Worm (Caenorhabditis elegans) whole organism, L4/young adult: ENCODE measurements around the gene H20J04.4.

Experiments
- W03F9.2 ChIP-seq: fragments of 150-350 bp; optimal IDR thresholded peaks from 2 replicates; lab custom pipeline; 2014; ENCODE audit warnings: missing biosample characterization, missing genetic modification characterization
- dao-5 ChIP-seq: sonication (generic microtip); optimal IDR thresholded peaks from 2 replicates; lab custom pipeline; 2016; ENCODE audit warnings: missing genotype, missing genetic modification characterization, moderate library complexity, missing compliant biosample characterization
- him-1 ChIP-seq: sonication (generic microtip); optimal IDR thresholded peaks from 2 replicates; lab custom pipeline; 2016; ENCODE audit warnings: missing genotype, missing genetic modification reagents, missing genetic modification characterization, missing compliant biosample characterization

The H20J04.4 gene

ce11 chrII:4344317-4344716, 15.5 kb downstream of the H20J04.4 start:
- TF ChIP-seq dao-5: no peak
- TF ChIP-seq W03F9.2: no peak
- no peak for TF ChIP-seq him-1 (tag; lab: Kevin White, UChicago)

ce11 chrII:4350888-4351287, 22.1 kb downstream of the H20J04.4 start, which contains the start of gene H20J04.9:
Gene H20J04.9, plus strand, starts transcription at chrII:4351188.
- TF ChIP-seq W03F9.2 (no peak), him-1 (tag; lab: Kevin White, UChicago) (no peak), dao-5 (no peak)

DNA sequence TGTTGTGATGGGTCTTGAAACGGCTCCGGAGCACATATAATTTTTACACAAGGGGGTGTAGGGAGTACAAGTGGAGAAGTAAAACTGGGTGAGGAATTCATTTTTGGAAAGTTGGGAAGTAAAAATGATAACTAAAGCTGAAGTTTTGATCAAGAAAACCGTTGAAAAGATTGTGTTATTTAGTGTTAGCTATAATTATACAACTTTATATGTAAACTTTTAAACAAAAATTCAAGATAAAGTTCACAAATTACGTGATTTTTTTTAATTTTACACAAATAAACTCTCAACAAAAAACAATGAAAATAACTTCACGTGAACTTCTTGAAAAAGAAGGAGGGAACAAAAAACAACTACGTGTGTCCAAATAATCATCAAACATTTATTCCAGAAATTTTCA, 26.4 kb downstream of the H20J04.4 start, which contains the start of the genes H20J04.7 and H20J04.1:
Gene H20J04.7 (minus strand): TSS at position 101 of the 400 bp plus-strand sequence.
Gene H20J04.1 (plus strand): TSS at position 397 of the 400 bp plus-strand sequence.
- TF ChIP-seq dao-5 (no peak), W03F9.2 (no peak), him-1 (tag; lab: Kevin White, UChicago) (no peak)

ce11 chrII:4358765-4359164, 29.9 kb downstream of the H20J04.4 start, which contains the start of gene lat-2:
Gene lat-2, plus strand, starts transcription at chrII:4359065.
- TF ChIP-seq him-1 (tag; lab: Kevin White, UChicago) (no peak), dao-5 (no peak), W03F9.2 (no peak)

ce11 chrII:4359219-4359618, 30.4 kb downstream of the H20J04.4 start:
- TF ChIP-seq W03F9.2: no peak
- TF ChIP-seq dao-5: no peak
- TF ChIP-seq him-1 (tag; lab: Kevin White, UChicago): no peak

- TF ChIP-seq him-1 (tag; lab: Kevin White, UChicago) (no peak), W03F9.2 (no peak), dao-5 (no peak)
Observed at ce11 chrII:4362088-4362487, 33.3 kb downstream of the H20J04.4 start.

ce11 chrII:4367923-4368322, 39.1 kb downstream of the H20J04.4 start, which contains the start of gene try-9:
Gene try-9, plus strand, starts transcription at chrII:4368223.
- TF ChIP-seq W03F9.2 (no peak), him-1 (tag; lab: Kevin White, UChicago) (no peak), dao-5 (no peak)

DNA sequence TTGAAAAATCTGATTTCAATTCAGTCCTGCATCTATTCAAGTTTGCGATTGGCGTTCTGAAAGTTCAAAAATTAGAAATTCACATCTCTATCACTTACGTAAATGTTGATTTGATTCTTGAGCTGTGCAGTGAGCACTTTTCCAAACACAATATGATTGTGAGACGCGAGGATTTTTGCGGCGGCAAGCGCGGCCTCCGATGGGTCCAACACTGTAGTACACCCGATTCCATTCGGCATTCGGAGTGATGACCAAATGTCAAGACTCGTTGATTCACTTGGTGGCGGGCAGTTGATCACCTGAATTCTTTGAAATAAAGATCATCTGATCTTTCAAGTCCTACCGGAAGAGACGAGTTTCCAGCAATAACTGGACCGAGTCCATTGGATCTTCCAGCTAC, 40.9 kb downstream of the H20J04.4 start:
- no peak for TF ChIP-seq him-1 (tag; lab: Kevin White, UChicago)
- no peak for TF ChIP-seq W03F9.2
- no peak for TF ChIP-seq dao-5

DNA sequence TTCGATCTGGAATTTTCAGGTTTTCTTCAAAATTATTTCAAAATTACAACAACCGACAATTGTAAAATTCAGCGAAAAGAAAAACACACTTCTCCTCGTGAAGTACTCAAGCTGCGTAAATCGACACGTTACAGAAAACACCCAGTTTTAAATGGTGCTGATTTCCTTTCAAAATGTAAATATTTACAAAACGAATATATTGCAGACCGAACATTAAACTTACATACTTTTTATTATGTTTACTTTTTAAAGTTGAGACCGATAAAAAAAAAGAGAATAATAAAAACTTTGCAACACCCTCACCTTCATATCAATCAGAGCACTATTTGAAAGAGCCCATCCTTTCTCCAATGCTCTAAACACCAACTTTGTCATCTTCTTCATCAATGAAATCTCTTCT, 42.0 kb downstream of the H20J04.4 start:
- no peak for TF ChIP-seq dao-5
- no peak for TF ChIP-seq him-1 (tag; lab: Kevin White, UChicago)
- no peak for TF ChIP-seq W03F9.2

- TF ChIP-seq W03F9.2: no peak
- TF ChIP-seq dao-5: no peak
- TF ChIP-seq him-1 (tag; lab: Kevin White, UChicago): no peak
Observed at ce11 chrII:4372406-4372805, 43.6 kb downstream of the H20J04.4 start, which contains the start of gene paic-1. Gene paic-1, minus strand, starts transcription at chrII:4372525.

ce11 chrII:4372867-4373397, 44.1 kb downstream of the H20J04.4 start:
- TF ChIP-seq him-1 (tag; lab: Kevin White, UChicago) (no peak), W03F9.2 (no peak), dao-5 (no peak)

ce11 chrII:4374885-4375284, 46.1 kb downstream of the H20J04.4 start:
- no peak for TF ChIP-seq dao-5
- TF ChIP-seq him-1 (tag; lab: Kevin White, UChicago): no peak
- no peak for TF ChIP-seq W03F9.2

- TF ChIP-seq W03F9.2 (peak; percentile 79), him-1 (tag; lab: Kevin White, UChicago) (peak; percentile 79), dao-5 (no peak)
Observed at ce11 chrII:4376295-4377172, 47.7 kb downstream of the H20J04.4 start, which contains the start of gene ntl-2. Gene ntl-2, minus strand, starts transcription at chrII:4376465.

DNA sequence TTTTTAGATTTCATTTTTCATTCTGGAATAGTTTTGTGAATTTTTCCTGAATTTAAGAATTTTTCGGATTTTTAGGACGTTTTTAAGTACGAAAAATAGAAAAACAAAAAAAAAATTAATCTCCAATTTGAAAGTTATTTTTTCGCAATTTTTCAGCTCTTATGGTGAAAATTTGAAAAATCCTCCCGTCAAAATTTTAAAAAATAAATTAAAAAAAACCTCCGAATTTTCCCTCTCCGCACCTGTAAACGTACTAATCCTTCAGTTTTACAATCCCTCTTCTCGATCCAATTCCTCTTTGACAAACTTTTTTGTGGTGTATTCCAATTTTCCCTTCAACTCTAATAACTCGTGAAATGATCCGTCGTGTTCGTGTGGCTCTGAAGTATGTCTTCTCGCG, 49.4 kb downstream of the H20J04.4 start, which contains the start of gene B0286.1:
Gene B0286.1 (plus strand): TSS at position 301 of the 400 bp plus-strand sequence.
- no peak for TF ChIP-seq him-1 (tag; lab: Kevin White, UChicago)
- no peak for TF ChIP-seq W03F9.2
- no peak for TF ChIP-seq dao-5

DNA sequence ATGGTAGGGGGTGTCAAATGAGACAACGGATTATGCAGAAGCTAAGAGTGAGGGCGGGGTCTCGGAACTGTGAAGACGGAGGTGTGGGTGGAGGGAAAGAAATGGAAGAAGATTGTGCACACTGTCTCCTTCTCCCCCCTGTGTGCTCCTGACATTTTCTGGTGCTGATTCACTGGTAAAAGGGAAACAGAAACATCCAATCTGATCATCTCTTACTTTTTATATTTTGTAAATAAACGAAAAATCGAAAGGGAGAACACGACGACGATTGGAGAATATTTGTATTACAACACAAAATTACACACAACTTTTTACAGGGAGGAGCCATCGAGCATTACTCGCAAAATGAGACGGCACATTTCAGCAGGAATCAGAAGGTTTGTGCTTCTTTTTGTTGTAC, 54.5 kb downstream of the H20J04.4 start, which contains the start of gene fkh-6:
Gene fkh-6 (minus strand): TSS at position 101 of the 400 bp plus-strand sequence.
- no peak for TF ChIP-seq dao-5
- TF ChIP-seq him-1 (tag; lab: Kevin White, UChicago): no peak
- no peak for TF ChIP-seq W03F9.2
